Worm (Caenorhabditis elegans) whole organism, dauer: ENCODE measurements around the gene F02D8.9.

ENCODE experiments used
- unc-62 ChIP-seq: sonication (generic microtip); optimal IDR thresholded peaks from 2 replicates; lab custom pipeline; 2017; ENCODE audit warnings: missing biosample characterization, missing genetic modification reagents, missing genetic modification characterization

F02D8.9 gene

ce11 chrV:14909331-14909835, 46.2 kb downstream of the F02D8.9 start, which contains the start of gene H12D21.9:
H12D21.9 (minus strand) TSS chrV:14909478.
- TF ChIP-seq unc-62 (GFP tag; lab: Kevin White, UChicago), result no peak

ce11 chrV:14907445-14907844, 48.1 kb downstream of the F02D8.9 start:
- TF ChIP-seq unc-62 (GFP tag; lab: Kevin White, UChicago), result no peak
